Worm (Caenorhabditis elegans) whole organism, young adult: ENCODE data around the gene srab-22.

Experiments
- C17E4.6 ChIP-seq: fragments of 200-800 bp; sonication (Bioruptor generic); IDR thresholded peaks from 2 replicates; pipeline ENCODE4 v1.3.6; 2022; ENCODE audit warnings: missing genetic modification reagents, missing genetic modification characterization, missing compliant biosample characterization
- F37B4.10 ChIP-seq: fragments of 200-800 bp; sonication (Bioruptor generic); IDR thresholded peaks from 2 replicates; pipeline ENCODE4 v1.3.6; 2022; ENCODE audit warnings: missing genetic modification characterization, missing compliant biosample characterization
- aptf-2 ChIP-seq: fragments of 200-800 bp; sonication (Bioruptor generic); conservative IDR thresholded peaks from 2 replicates; pipeline ENCODE4 v1.3.6; 2022; ENCODE audit warnings: missing genetic modification reagents, missing genetic modification characterization, missing compliant biosample characterization
- attf-6 ChIP-seq: fragments of 200-800 bp; sonication (Bioruptor generic); IDR thresholded peaks from 2 replicates; pipeline ENCODE4 v1.3.6; 2022; ENCODE audit warnings: missing genetic modification reagents, missing genetic modification characterization, missing compliant biosample characterization
- chd-7 ChIP-seq: sonication (generic microtip); optimal IDR thresholded peaks from 2 replicates; lab custom pipeline; 2016; ENCODE audit warnings: mild to moderate bottlenecking, missing genetic modification characterization, moderate library complexity, missing compliant biosample characterization
- dpl-1 ChIP-seq: fragments of 150-350 bp; optimal IDR thresholded peaks from 2 replicates; lab custom pipeline; 2014; ENCODE audit warnings: missing biosample characterization, missing genetic modification reagents, missing genetic modification characterization
- ets-4 ChIP-seq: fragments of 200-800 bp; sonication (Bioruptor generic); optimal IDR thresholded peaks from 2 replicates; lab custom pipeline; 2018; ENCODE audit warnings: mild to moderate bottlenecking, missing genetic modification characterization, missing compliant biosample characterization
- hlh-12 ChIP-seq: sonication (generic microtip); optimal IDR thresholded peaks from 2 replicates; lab custom pipeline; 2016; ENCODE audit warnings: missing genetic modification characterization, missing compliant biosample characterization
- mcd-1 ChIP-seq: fragments of 200-800 bp; sonication (Bioruptor generic); IDR thresholded peaks from 2 replicates; pipeline ENCODE4 v1.3.6; 2022; ENCODE audit warnings: missing genetic modification reagents, missing genetic modification characterization, missing compliant biosample characterization
- ztf-3 ChIP-seq: fragments of 200-800 bp; sonication (Bioruptor generic); optimal IDR thresholded peaks from 2 replicates; lab custom pipeline; 2018; ENCODE audit warnings: mild to moderate bottlenecking, missing genetic modification characterization, missing compliant biosample characterization

DNA sequence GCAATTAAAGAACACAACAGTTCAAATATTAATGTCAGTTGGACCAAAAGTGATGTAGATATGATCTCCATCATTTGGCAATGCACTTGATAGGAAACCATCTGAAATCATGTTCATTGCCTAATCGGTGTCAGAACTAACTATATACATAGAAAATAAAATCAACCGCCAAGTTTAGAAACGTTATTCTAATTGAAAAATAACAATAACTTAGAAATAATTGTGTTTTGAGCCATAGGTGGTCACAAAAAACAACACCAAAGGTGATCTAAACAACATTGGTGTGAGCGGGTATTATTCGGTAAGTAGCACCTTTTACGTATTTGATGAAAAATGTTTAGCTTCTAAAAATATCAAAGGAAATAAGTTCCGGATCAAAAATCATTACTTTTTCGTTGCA lies 1.8 kb upstream of the srab-22 start, which contains the start of gene srab-21:
- no peak for TF ChIP-seq mcd-1 (GFP tag; lab: Robert Waterston, UW)
- TF ChIP-seq ets-4, result no peak
- no peak for TF ChIP-seq C17E4.6
- TF ChIP-seq aptf-2 (GFP tag; lab: Robert Waterston, UW), result no peak
- TF ChIP-seq hlh-12 (tag; lab: Kevin White, UChicago), result no peak
- no peak for TF ChIP-seq chd-7 (tag; lab: Kevin White, UChicago)
- TF ChIP-seq attf-6 (GFP tag; lab: Robert Waterston, UW), result no peak
- no peak for TF ChIP-seq F37B4.10 (GFP tag; lab: Robert Waterston, UW)
- no peak for TF ChIP-seq dpl-1 (GFP tag; lab: Kevin White, UChicago)
- TF ChIP-seq ztf-3 (GFP tag; lab: Kevin White, UChicago), result no peak
